Worm (Caenorhabditis elegans) whole organism, L4/young adult: ENCODE measurements around the gene R05G9.5.
A peak's percentile ranks its signal among the peaks of the same experiment; 100 is the strongest.

Experiments used
- W03F9.2 ChIP-seq: fragments of 150-350 bp; optimal IDR thresholded peaks from 2 replicates; lab custom pipeline; 2014; ENCODE audit warnings: missing biosample characterization, missing genetic modification characterization
- dao-5 ChIP-seq: sonication (generic microtip); optimal IDR thresholded peaks from 2 replicates; lab custom pipeline; 2016; ENCODE audit warnings: missing genotype, missing genetic modification characterization, moderate library complexity, missing compliant biosample characterization
- him-1 ChIP-seq: sonication (generic microtip); optimal IDR thresholded peaks from 2 replicates; lab custom pipeline; 2016; ENCODE audit warnings: missing genotype, missing genetic modification reagents, missing genetic modification characterization, missing compliant biosample characterization

R05G9.5 gene

DNA sequence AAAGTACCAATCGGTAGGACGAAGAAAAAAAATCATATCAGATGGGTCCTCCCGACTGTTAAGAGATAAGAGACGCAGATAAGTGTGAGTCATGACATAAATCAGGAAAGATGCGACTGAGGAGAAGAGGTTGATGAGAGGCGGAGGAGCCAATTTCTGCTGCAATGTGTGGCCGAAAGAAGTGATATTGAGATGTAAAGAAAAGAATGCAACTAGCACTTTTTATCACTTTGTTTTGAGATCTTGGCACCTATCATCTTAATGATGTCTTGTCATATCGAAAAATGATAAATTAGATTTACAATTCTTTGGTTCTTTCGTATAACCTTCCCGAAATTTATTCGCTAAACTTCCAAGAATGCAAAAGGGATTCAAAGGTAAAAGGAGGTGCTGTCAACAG is 18.0 kb downstream of the R05G9.5 start, which contains the start of gene del-10:
Gene del-10, minus strand, starts transcription at position 24 of the 400 bp plus-strand sequence.
- TF ChIP-seq W03F9.2 (tag; lab: Kevin White, UChicago) (no peak), him-1 (tag; lab: Kevin White, UChicago) (no peak), dao-5 (tag; lab: Kevin White, UChicago) (no peak)

DNA sequence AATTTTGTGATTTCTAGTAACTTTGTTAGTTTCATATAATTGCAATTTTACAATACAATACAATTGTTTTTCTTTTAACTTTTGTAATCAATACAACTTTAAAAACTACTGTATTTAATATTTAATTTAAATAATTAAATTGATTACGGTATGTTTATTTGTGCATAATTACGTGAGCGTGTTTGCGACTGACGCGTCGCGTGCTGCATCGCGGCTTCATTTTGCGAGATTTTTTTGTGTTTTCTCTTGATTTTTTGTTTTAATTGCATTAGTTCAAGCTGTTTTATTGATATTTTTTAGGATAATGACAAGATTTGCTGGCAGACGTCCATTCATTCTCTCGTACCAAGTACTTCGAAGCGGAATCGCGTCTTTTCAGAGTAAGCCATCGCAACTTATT is 23.4 kb downstream of the R05G9.5 start, which contains the start of gene T28D9.4:
Gene T28D9.4, plus strand, starts transcription at position 301 of the 400 bp plus-strand sequence.
- no peak for TF ChIP-seq W03F9.2 (tag; lab: Kevin White, UChicago)
- no peak for TF ChIP-seq him-1 (tag; lab: Kevin White, UChicago)
- TF ChIP-seq dao-5 (tag; lab: Kevin White, UChicago) = no peak

DNA sequence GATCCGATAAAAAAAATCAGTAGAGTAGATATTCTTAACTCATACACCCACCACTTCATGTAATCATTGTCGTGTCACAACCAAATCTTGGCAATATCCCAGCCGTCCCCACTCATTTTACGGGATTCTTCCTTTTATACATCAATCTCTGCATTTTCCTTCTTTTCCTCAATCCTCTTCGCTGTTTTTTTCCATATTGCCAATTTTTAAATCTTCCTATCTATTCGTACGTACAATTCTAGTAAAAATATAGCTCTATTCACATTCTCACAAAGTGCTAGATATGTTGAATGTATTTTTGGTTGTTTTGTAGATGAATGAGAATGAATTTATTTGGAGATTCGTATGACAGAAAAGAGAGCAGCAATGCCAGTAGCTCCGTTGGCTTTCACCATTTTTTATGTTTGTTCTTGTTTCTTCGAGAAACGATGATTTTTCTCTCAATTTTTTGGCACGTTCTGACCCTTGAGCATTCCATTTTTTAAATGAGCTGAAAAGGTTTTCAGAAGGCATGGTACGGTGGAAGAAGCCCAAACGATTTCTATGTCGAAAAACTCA is 24.8 kb downstream of the R05G9.5 start, which contains the start of gene T28D9.16:
Gene T28D9.16, plus strand, starts transcription at position 508 of the 558 bp plus-strand sequence.
- TF ChIP-seq dao-5 (tag; lab: Kevin White, UChicago) = no peak
- no peak for TF ChIP-seq him-1 (tag; lab: Kevin White, UChicago)
- no peak for TF ChIP-seq W03F9.2 (tag; lab: Kevin White, UChicago)

DNA sequence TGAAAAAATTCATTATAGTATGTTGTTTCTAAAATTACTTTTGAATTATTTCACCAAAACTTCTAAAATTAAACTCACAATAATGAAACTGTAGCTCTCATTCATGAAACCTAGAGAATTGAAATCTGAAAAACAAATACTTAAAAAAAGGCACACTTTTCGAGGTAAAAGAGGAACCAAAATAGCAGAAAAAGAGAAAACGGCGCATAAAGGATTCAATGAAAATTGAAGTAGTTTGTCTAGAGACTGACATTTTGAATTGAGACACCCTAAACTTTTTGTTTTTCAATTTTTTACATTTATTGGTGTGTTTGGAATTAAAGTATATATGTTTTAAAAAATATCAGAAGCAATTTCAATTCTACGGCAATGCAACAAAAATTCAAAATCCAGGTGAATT is 29.1 kb downstream of the R05G9.5 start, which contains the start of gene dgk-5:
Gene dgk-5, minus strand, starts transcription at position 101 of the 400 bp plus-strand sequence.
- no peak for TF ChIP-seq W03F9.2 (tag; lab: Kevin White, UChicago)
- no peak for TF ChIP-seq dao-5 (tag; lab: Kevin White, UChicago)
- no peak for TF ChIP-seq him-1 (tag; lab: Kevin White, UChicago)

DNA sequence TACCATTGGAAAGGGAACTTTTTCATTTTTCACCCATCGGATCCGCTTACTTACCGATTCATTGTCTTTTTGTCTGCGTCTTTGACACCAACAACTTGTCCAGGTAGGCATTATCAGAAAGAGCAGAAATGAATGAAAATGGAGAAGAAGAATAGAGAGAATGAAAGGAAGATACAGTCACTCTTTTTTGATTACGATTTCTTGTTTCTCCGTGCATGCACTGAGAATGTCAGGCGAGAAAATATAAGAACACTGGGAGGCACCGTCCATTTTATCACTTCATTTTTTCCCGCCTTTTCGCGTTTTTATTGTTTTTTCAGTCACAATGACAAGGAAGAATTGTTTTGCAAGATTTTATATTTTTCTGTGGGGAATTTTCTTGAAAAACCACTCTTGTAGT is 30.7 kb downstream of the R05G9.5 start:
- TF ChIP-seq dao-5 (tag; lab: Kevin White, UChicago) = no peak
- TF ChIP-seq W03F9.2 (tag; lab: Kevin White, UChicago) = no peak
- TF ChIP-seq him-1 (tag; lab: Kevin White, UChicago) = no peak

DNA sequence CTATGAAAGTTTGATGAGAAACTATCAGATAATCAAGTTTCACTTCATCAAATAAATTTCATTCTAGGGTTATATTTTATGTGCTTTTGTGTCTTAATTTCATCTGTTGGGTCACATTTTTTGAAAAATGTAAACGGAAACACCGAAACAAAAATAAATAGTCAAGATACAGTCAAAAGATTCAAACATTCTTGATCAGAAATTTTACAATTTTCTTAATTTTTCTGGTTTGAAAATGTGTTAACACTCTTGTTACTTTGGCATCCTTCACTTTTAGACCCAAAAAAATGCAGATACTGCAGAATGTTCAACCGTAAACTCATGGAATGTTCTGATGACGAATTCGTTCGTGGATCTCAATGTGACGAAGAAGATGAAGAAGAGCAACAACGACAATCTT is 45.4 kb downstream of the R05G9.5 start, which contains the start of gene aptf-1:
Gene aptf-1, plus strand, starts transcription at position 301 of the 400 bp plus-strand sequence.
- TF ChIP-seq W03F9.2 (tag; lab: Kevin White, UChicago) = no peak
- TF ChIP-seq him-1 (tag; lab: Kevin White, UChicago) = no peak
- no peak for TF ChIP-seq dao-5 (tag; lab: Kevin White, UChicago)

DNA sequence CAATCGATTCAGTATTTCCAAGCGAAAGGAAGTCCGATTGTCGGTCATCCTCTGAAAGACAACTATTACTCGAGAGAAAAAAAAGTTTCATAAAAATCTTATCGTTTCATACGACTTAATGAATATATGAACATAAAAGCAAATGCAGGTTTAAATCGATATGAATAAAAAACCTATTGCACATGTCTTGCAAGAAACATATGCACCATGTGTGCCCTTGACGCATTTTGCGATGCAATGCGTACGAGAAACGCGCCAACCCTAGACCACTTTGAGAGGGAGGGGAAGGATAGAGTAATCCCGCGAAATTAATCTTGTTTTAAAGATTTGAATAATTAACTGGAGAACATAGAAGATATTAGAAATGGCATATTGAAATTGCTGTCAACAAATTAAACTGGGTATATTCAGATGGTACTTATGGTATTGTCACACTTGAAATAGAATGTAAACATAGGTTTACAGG is 46.7 kb downstream of the R05G9.5 start, which contains the start of gene atg-16.2:
Gene atg-16.2, minus strand, starts transcription at position 51 of the 466 bp plus-strand sequence.
- TF ChIP-seq him-1 (tag; lab: Kevin White, UChicago) (no peak), dao-5 (tag; lab: Kevin White, UChicago) (no peak), W03F9.2 (tag; lab: Kevin White, UChicago) (peak; percentile 17)

DNA sequence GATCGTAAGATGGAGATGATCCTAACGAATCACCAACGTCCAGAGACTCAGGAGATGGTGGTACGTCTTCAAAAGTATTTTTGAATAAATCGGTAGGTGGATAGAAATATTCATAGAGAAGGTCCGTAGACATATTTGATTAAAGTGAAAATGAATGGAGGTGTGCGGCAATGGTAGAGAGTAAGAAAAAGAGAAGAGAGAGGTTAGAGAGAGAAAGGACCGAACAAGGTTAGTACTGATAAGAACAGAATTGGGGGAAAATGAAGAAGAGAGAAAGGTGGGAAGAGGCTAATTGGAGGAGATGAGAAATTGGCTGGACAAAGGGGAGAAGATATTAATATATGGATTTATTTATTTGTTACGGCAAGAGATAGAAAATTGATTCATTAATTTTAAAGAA is 50.4 kb downstream of the R05G9.5 start, which contains the start of gene nhr-22:
Gene nhr-22, minus strand, starts transcription at position 137 of the 400 bp plus-strand sequence.
- no peak for TF ChIP-seq him-1 (tag; lab: Kevin White, UChicago)
